Fruit fly (Drosophila melanogaster): ENCODE measurements around the gene CG10853.

Gene CG10853

dm6 chr3L:3937806-3938205 lies 9.9 kb upstream of the CG10853 start, which contains the start of gene CG10866:
Gene CG10866 (minus strand): TSS chr3L:3937992.
- TF ChIP-seq psq (optimal IDR thresholded peaks at IDR 0.05), result no peak
- no peak for TF ChIP-seq EcR (GFP tag; optimal IDR thresholded peaks at IDR 0.05)
- no peak for TF ChIP-seq Dll (optimal IDR thresholded peaks at IDR 0.05)
- no peak for TF ChIP-seq pan (optimal IDR thresholded peaks at IDR 0.05)
- no peak for TF ChIP-seq usp (GFP tag; optimal IDR thresholded peaks at IDR 0.05)
- no peak for TF ChIP-seq CG8478 (optimal IDR thresholded peaks at IDR 0.05)

dm6 chr3L:3940075-3940819 lies 7.4 kb upstream of the CG10853 start, which contains the start of gene CG12766:
Gene CG12766 (minus strand): TSS chr3L:3940125.
- TF ChIP-seq usp (GFP tag; optimal IDR thresholded peaks at IDR 0.05) (no peak), EcR (GFP tag; optimal IDR thresholded peaks at IDR 0.05) (no peak), psq (optimal IDR thresholded peaks at IDR 0.05) (no peak), Dll (optimal IDR thresholded peaks at IDR 0.05) (no peak), CG8478 (optimal IDR thresholded peaks at IDR 0.05) (no peak), pan (optimal IDR thresholded peaks at IDR 0.05) (no peak)

dm6 chr3L:3942241-3943028 lies 5.3 kb upstream of the CG10853 start, which contains the start of the genes CG10863 and CG14982:
Gene CG10863 (minus strand): TSS chr3L:3942465.
Gene CG14982 (plus strand): TSS chr3L:3942710.
- TF ChIP-seq psq (optimal IDR thresholded peaks at IDR 0.05) (no peak), EcR (GFP tag; optimal IDR thresholded peaks at IDR 0.05) (no peak), usp (GFP tag; optimal IDR thresholded peaks at IDR 0.05) (no peak), pan (optimal IDR thresholded peaks at IDR 0.05) (no peak), CG8478 (optimal IDR thresholded peaks at IDR 0.05) (no peak), Dll (optimal IDR thresholded peaks at IDR 0.05) (no peak)

dm6 chr3L:3949205-3949604 lies 1.5 kb downstream of the CG10853 start, which contains the start of gene CG14983:
Gene CG14983 (minus strand): TSS chr3L:3949305.
- TF ChIP-seq Dll (optimal IDR thresholded peaks at IDR 0.05), result no peak

dm6 chr3L:3951875-3952274 lies 4.2 kb downstream of the CG10853 start:
- TF ChIP-seq CG8478 (optimal IDR thresholded peaks at IDR 0.05) (no peak), psq (optimal IDR thresholded peaks at IDR 0.05) (no peak), Dll (optimal IDR thresholded peaks at IDR 0.05) (no peak), usp (GFP tag; optimal IDR thresholded peaks at IDR 0.05) (no peak), EcR (GFP tag; optimal IDR thresholded peaks at IDR 0.05) (no peak), pan (optimal IDR thresholded peaks at IDR 0.05) (no peak)

dm6 chr3L:3952468-3952867 lies 4.8 kb downstream of the CG10853 start, which contains the start of gene CG14984:
Gene CG14984 (minus strand): TSS chr3L:3952550.
- no peak for TF ChIP-seq pan (optimal IDR thresholded peaks at IDR 0.05)
- TF ChIP-seq EcR (GFP tag; optimal IDR thresholded peaks at IDR 0.05), result no peak
- no peak for TF ChIP-seq Dll (optimal IDR thresholded peaks at IDR 0.05)
- TF ChIP-seq psq (optimal IDR thresholded peaks at IDR 0.05), result no peak

- no peak for TF ChIP-seq psq (optimal IDR thresholded peaks at IDR 0.05)
- no peak for TF ChIP-seq EcR (GFP tag; optimal IDR thresholded peaks at IDR 0.05)
- no peak for TF ChIP-seq CG8478 (optimal IDR thresholded peaks at IDR 0.05)
- TF ChIP-seq Dll (optimal IDR thresholded peaks at IDR 0.05), result no peak
- no peak for TF ChIP-seq usp (GFP tag; optimal IDR thresholded peaks at IDR 0.05)
- TF ChIP-seq pan (optimal IDR thresholded peaks at IDR 0.05), result no peak
Observed at dm6 chr3L:3960877-3961417, 13.3 kb downstream of the CG10853 start.

dm6 chr3L:3963979-3964378 lies 16.3 kb downstream of the CG10853 start:
- TF ChIP-seq CG8478 (optimal IDR thresholded peaks at IDR 0.05) (no peak), pan (optimal IDR thresholded peaks at IDR 0.05) (no peak), psq (optimal IDR thresholded peaks at IDR 0.05) (no peak), usp (GFP tag; optimal IDR thresholded peaks at IDR 0.05) (no peak), Dll (optimal IDR thresholded peaks at IDR 0.05) (no peak), EcR (GFP tag; optimal IDR thresholded peaks at IDR 0.05) (no peak)

- no peak for TF ChIP-seq usp (GFP tag; optimal IDR thresholded peaks at IDR 0.05)
- TF ChIP-seq psq (optimal IDR thresholded peaks at IDR 0.05), result no peak
- TF ChIP-seq Dll (optimal IDR thresholded peaks at IDR 0.05), result no peak
- TF ChIP-seq pan (optimal IDR thresholded peaks at IDR 0.05), result no peak
- no peak for TF ChIP-seq CG8478 (optimal IDR thresholded peaks at IDR 0.05)
- TF ChIP-seq EcR (GFP tag; optimal IDR thresholded peaks at IDR 0.05), result no peak
Observed at dm6 chr3L:3964671-3965070, 17.0 kb downstream of the CG10853 start, which contains the start of gene CG12605. Gene CG12605 (minus strand): TSS chr3L:3964771.

- TF ChIP-seq pan (optimal IDR thresholded peaks at IDR 0.05), result no peak
- TF ChIP-seq usp (GFP tag; optimal IDR thresholded peaks at IDR 0.05), result no peak
- TF ChIP-seq Dll (optimal IDR thresholded peaks at IDR 0.05), result no peak
- TF ChIP-seq EcR (GFP tag; optimal IDR thresholded peaks at IDR 0.05), result no peak
- TF ChIP-seq psq (optimal IDR thresholded peaks at IDR 0.05), result no peak
- no peak for TF ChIP-seq CG8478 (optimal IDR thresholded peaks at IDR 0.05)
Observed at dm6 chr3L:3965102-3965501, 17.4 kb downstream of the CG10853 start.

- TF ChIP-seq CG8478 (optimal IDR thresholded peaks at IDR 0.05), result no peak
- no peak for TF ChIP-seq psq (optimal IDR thresholded peaks at IDR 0.05)
- TF ChIP-seq pan (optimal IDR thresholded peaks at IDR 0.05), result no peak
- no peak for TF ChIP-seq usp (GFP tag; optimal IDR thresholded peaks at IDR 0.05)
- TF ChIP-seq Dll (optimal IDR thresholded peaks at IDR 0.05), result no peak
- no peak for TF ChIP-seq EcR (GFP tag; optimal IDR thresholded peaks at IDR 0.05)
Observed at dm6 chr3L:3970372-3971031, 22.8 kb downstream of the CG10853 start.

All from whole organism.